Worm (Caenorhabditis elegans) whole organism, young adult: ENCODE data around the gene F25B4.4.

ENCODE experiments used
- B0019.2 ChIP-seq: fragments of 200-800 bp; sonication (Bioruptor generic); conservative IDR thresholded peaks from 2 replicates; pipeline ENCODE4 v1.3.6; 2022; ENCODE audit warnings: missing genetic modification reagents, missing genetic modification characterization, missing compliant biosample characterization
- B0035.1 ChIP-seq: sonication (generic microtip); optimal IDR thresholded peaks from 2 replicates; lab custom pipeline; 2016; ENCODE audit warnings: missing genetic modification characterization, mild to moderate bottlenecking, missing compliant biosample characterization, missing genotype, missing genetic modification reagents
- C06A6.2 ChIP-seq: fragments of 200-800 bp; sonication (Bioruptor generic); conservative IDR thresholded peaks from 2 replicates; pipeline ENCODE4 v1.3.6; 2022; ENCODE audit warnings: missing genetic modification characterization, missing compliant biosample characterization
- C17E4.6 ChIP-seq: fragments of 200-800 bp; sonication (Bioruptor generic); IDR thresholded peaks from 2 replicates; pipeline ENCODE4 v1.3.6; 2022; ENCODE audit warnings: missing genetic modification reagents, missing genetic modification characterization, missing compliant biosample characterization
- F33H1.4 ChIP-seq: fragments of 200-800 bp; sonication (Bioruptor generic); IDR thresholded peaks from 2 replicates; pipeline ENCODE4 v1.3.6; 2022; ENCODE audit warnings: missing genetic modification reagents, missing genetic modification characterization, missing compliant biosample characterization
- K11D2.4 ChIP-seq: fragments of 200-800 bp; sonication (Bioruptor generic); IDR thresholded peaks from 2 replicates; pipeline ENCODE4 v1.3.6; 2022; ENCODE audit warnings: missing genetic modification reagents, missing genetic modification characterization, missing compliant biosample characterization
- Y53F4B.3 ChIP-seq: fragments of 200-800 bp; sonication (Bioruptor generic); IDR thresholded peaks from 2 replicates; pipeline ENCODE4 v1.3.6; 2022; ENCODE audit warnings: missing genetic modification reagents, missing genetic modification characterization, missing compliant biosample characterization
- Y53G8AR.9 ChIP-seq: fragments of 200-800 bp; sonication (Bioruptor generic); conservative IDR thresholded peaks from 2 replicates; pipeline ENCODE4 v1.3.6; 2022; ENCODE audit warnings: missing genetic modification reagents, missing genetic modification characterization, missing compliant biosample characterization
- Y67H2A.10 ChIP-seq: fragments of 200-800 bp; sonication (Bioruptor generic); conservative IDR thresholded peaks from 2 replicates; pipeline ENCODE4 v1.3.6; 2022; ENCODE audit warnings: missing genetic modification reagents, missing genetic modification characterization, missing compliant biosample characterization
- akir-1 ChIP-seq: fragments of 200-800 bp; sonication (Bioruptor generic); optimal IDR thresholded peaks from 2 replicates; lab custom pipeline; 2018; ENCODE audit warnings: mild to moderate bottlenecking, missing genetic modification characterization, moderate library complexity, missing compliant biosample characterization
- aptf-2 ChIP-seq: fragments of 200-800 bp; sonication (Bioruptor generic); conservative IDR thresholded peaks from 2 replicates; pipeline ENCODE4 v1.3.6; 2022; ENCODE audit warnings: missing genetic modification reagents, missing genetic modification characterization, missing compliant biosample characterization
- atf-7 ChIP-seq: sonication (generic microtip); optimal IDR thresholded peaks from 2 replicates; lab custom pipeline; 2017; ENCODE audit warnings: mild to moderate bottlenecking, missing genetic modification characterization, missing compliant biosample characterization
- attf-6 ChIP-seq: fragments of 200-800 bp; sonication (Bioruptor generic); IDR thresholded peaks from 2 replicates; pipeline ENCODE4 v1.3.6; 2022; ENCODE audit warnings: missing genetic modification reagents, missing genetic modification characterization, missing compliant biosample characterization
- bed-1 ChIP-seq: fragments of 200-800 bp; sonication (Bioruptor generic); IDR thresholded peaks from 2 replicates; pipeline ENCODE4 v1.3.6; 2022; ENCODE audit warnings: missing genetic modification reagents, missing genetic modification characterization, missing compliant biosample characterization
- ceh-100 ChIP-seq: fragments of 200-800 bp; sonication (Bioruptor generic); IDR thresholded peaks from 2 replicates; pipeline ENCODE4 v1.3.6; 2022; ENCODE audit warnings: missing genetic modification reagents, missing genetic modification characterization, missing compliant biosample characterization
- ceh-40 ChIP-seq: fragments of 200-800 bp; sonication (Bioruptor generic); IDR thresholded peaks from 2 replicates; pipeline ENCODE4 v1.3.6; 2022; ENCODE audit warnings: missing genetic modification characterization, missing compliant biosample characterization
- ceh-91 ChIP-seq: fragments of 200-800 bp; sonication (Bioruptor generic); IDR thresholded peaks from 2 replicates; pipeline ENCODE4 v1.3.6; 2022; ENCODE audit warnings: missing genetic modification reagents, missing genetic modification characterization, missing compliant biosample characterization
- dox-1 ChIP-seq: fragments of 200-800 bp; sonication (Bioruptor generic); IDR thresholded peaks from 2 replicates; pipeline ENCODE4 v1.3.6; 2022; ENCODE audit warnings: missing genetic modification reagents, missing genetic modification characterization, missing compliant biosample characterization
- dpff-1 ChIP-seq: sonication (generic microtip); optimal IDR thresholded peaks from 2 replicates; lab custom pipeline; 2017; ENCODE audit warnings: mild to moderate bottlenecking, missing genetic modification characterization, missing compliant biosample characterization
- dpl-1 ChIP-seq: fragments of 150-350 bp; optimal IDR thresholded peaks from 2 replicates; lab custom pipeline; 2014; ENCODE audit warnings: missing biosample characterization, missing genetic modification reagents, missing genetic modification characterization
- egl-44 ChIP-seq: fragments of 200-800 bp; sonication (Bioruptor generic); IDR thresholded peaks from 2 replicates; pipeline ENCODE4 v1.3.6; 2022; ENCODE audit warnings: missing genetic modification reagents, missing genetic modification characterization, missing compliant biosample characterization
- egrh-3 ChIP-seq: fragments of 200-800 bp; sonication (Bioruptor generic); IDR thresholded peaks from 2 replicates; pipeline ENCODE4 v1.3.6; 2022; ENCODE audit warnings: missing genetic modification reagents, missing genetic modification characterization, missing compliant biosample characterization
- hlh-26 ChIP-seq: fragments of 200-800 bp; sonication (Bioruptor generic); conservative IDR thresholded peaks from 2 replicates; pipeline ENCODE4 v1.3.6; 2022; ENCODE audit warnings: missing genetic modification reagents, missing genetic modification characterization, missing compliant biosample characterization
- hmg-20 ChIP-seq: fragments of 200-800 bp; sonication (Bioruptor generic); IDR thresholded peaks from 2 replicates; pipeline ENCODE4 v1.3.6; 2022; ENCODE audit warnings: missing genetic modification reagents, missing genetic modification characterization, missing compliant biosample characterization
- hrde-1 ChIP-seq: sonication (generic microtip); optimal IDR thresholded peaks from 2 replicates; lab custom pipeline; 2016; ENCODE audit warnings: missing genetic modification characterization, mild to moderate bottlenecking, missing compliant biosample characterization, moderate library complexity, missing genotype, missing genetic modification reagents, borderline replicate concordance
- hsf-1 ChIP-seq: fragments of 200-800 bp; sonication (Bioruptor generic); IDR thresholded peaks from 2 replicates; pipeline ENCODE4 v1.3.6; 2022; ENCODE audit warnings: missing genetic modification reagents, missing genetic modification characterization, missing compliant biosample characterization
- let-607 ChIP-seq, 2 experiments: fragments of 200-800 bp in 1 of 2; sonication (Bioruptor generic) in 1 of 2; sonication (generic microtip) in 1 of 2; optimal IDR thresholded peaks; 2 replicates each; lab custom pipeline; 2016 to 2018; ENCODE audit warnings: mild to moderate bottlenecking in 2 of 2, missing compliant biosample characterization in 2 of 2, missing genetic modification characterization in 2 of 2, moderate library complexity in 2 of 2, missing genotype in 1 of 2
- lin-35 ChIP-seq, 3 experiments: fragments of 150-350 bp in 2 of 3; sonication (generic microtip) in 1 of 3; optimal IDR thresholded peaks; 2 replicates each; lab custom pipeline; 2014 to 2018; ENCODE audit warnings: missing biosample characterization in 3 of 3, missing genetic modification characterization in 3 of 3, missing genetic modification reagents in 3 of 3
- lin-40 ChIP-seq: sonication (generic microtip); optimal IDR thresholded peaks from 2 replicates; lab custom pipeline; 2016; ENCODE audit warnings: missing genetic modification characterization, mild to moderate bottlenecking, missing compliant biosample characterization, missing genotype, missing genetic modification reagents
- lsl-1 ChIP-seq: fragments of 200-800 bp; sonication (Bioruptor generic); optimal IDR thresholded peaks from 2 replicates; lab custom pipeline; 2018; ENCODE audit warnings: mild to moderate bottlenecking, missing genetic modification characterization, moderate library complexity, missing compliant biosample characterization
- madf-10 ChIP-seq: sonication (generic microtip); optimal IDR thresholded peaks from 2 replicates; lab custom pipeline; 2016; ENCODE audit warnings: mild to moderate bottlenecking, missing genetic modification characterization, missing compliant biosample characterization
- madf-3 ChIP-seq: fragments of 200-800 bp; sonication (Bioruptor generic); IDR thresholded peaks from 2 replicates; pipeline ENCODE4 v1.3.6; 2022; ENCODE audit warnings: missing genetic modification reagents, missing genetic modification characterization, missing compliant biosample characterization
- madf-8 ChIP-seq: fragments of 200-800 bp; sonication (Bioruptor generic); conservative IDR thresholded peaks from 2 replicates; pipeline ENCODE4 v1.3.6; 2022; ENCODE audit warnings: missing genetic modification reagents, missing genetic modification characterization, missing compliant biosample characterization
- mes-4 ChIP-seq: sonication (generic microtip); optimal IDR thresholded peaks from 2 replicates; lab custom pipeline; 2016; ENCODE audit warnings: missing genotype, missing genetic modification characterization, missing compliant biosample characterization
- mxl-1 ChIP-seq: sonication (generic microtip); optimal IDR thresholded peaks from 2 replicates; lab custom pipeline; 2016; ENCODE audit warnings: missing genetic modification characterization, missing compliant biosample characterization
- nfya-2 ChIP-seq: fragments of 200-800 bp; sonication (Bioruptor generic); IDR thresholded peaks from 2 replicates; pipeline ENCODE4 v1.3.6; 2022; ENCODE audit warnings: missing genetic modification reagents, missing genetic modification characterization, missing compliant biosample characterization
- nhr-80 ChIP-seq: sonication (generic microtip); optimal IDR thresholded peaks from 2 replicates; lab custom pipeline; 2016; ENCODE audit warnings: missing genetic modification characterization, missing compliant biosample characterization
- nhr-90 ChIP-seq: sonication (generic microtip); optimal IDR thresholded peaks from 2 replicates; lab custom pipeline; 2016; ENCODE audit warnings: missing genotype, mild to moderate bottlenecking, missing genetic modification characterization, missing compliant biosample characterization
- rcor-1 ChIP-seq: fragments of 200-800 bp; sonication (Bioruptor generic); IDR thresholded peaks from 2 replicates; pipeline ENCODE4 v1.3.6; 2022; ENCODE audit warnings: missing genetic modification reagents, missing genetic modification characterization, missing compliant biosample characterization
- sdz-38 ChIP-seq: sonication (generic microtip); optimal IDR thresholded peaks from 2 replicates; lab custom pipeline; 2016; ENCODE audit warnings: missing genotype, missing genetic modification characterization, missing compliant biosample characterization
- sea-2 ChIP-seq: fragments of 200-800 bp; sonication (Bioruptor generic); IDR thresholded peaks from 2 replicates; pipeline ENCODE4 v1.3.6; 2022; ENCODE audit warnings: missing genetic modification characterization, missing compliant biosample characterization
- snpc-1.1 ChIP-seq: sonication (generic microtip); optimal IDR thresholded peaks from 2 replicates; lab custom pipeline; 2017; ENCODE audit warnings: missing genetic modification characterization, mild to moderate bottlenecking, missing compliant biosample characterization, antibody characterized with exemption, moderate library complexity, missing genotype, missing genetic modification reagents; ENCODE audit not compliant: insufficient read depth
- snpc-4 ChIP-seq, 5 experiments: fragments of 150-350 bp in 1 of 5; sonication (generic microtip) in 4 of 5; optimal IDR thresholded peaks; 2 replicates each; lab custom pipeline; 2014 to 2018; ENCODE audit warnings: missing genetic modification characterization in 5 of 5, missing biosample characterization in 3 of 5, antibody characterized with exemption in 2 of 5, mild to moderate bottlenecking in 2 of 5, missing compliant biosample characterization in 2 of 5, missing genotype in 2 of 5, moderate library complexity in 2 of 5, missing genetic modification reagents in 1 of 5
- sptf-2 ChIP-seq: fragments of 200-800 bp; sonication (Bioruptor generic); optimal IDR thresholded peaks from 2 replicates; lab custom pipeline; 2018; ENCODE audit warnings: mild to moderate bottlenecking, missing genetic modification characterization, missing compliant biosample characterization
- tbp1 ChIP-seq: fragments of 200-800 bp; sonication (Bioruptor generic); optimal IDR thresholded peaks from 2 replicates; lab custom pipeline; 2018; ENCODE audit warnings: mild to moderate bottlenecking, missing genetic modification characterization, missing compliant biosample characterization
- zfh-2 ChIP-seq: fragments of 200-800 bp; sonication (Bioruptor generic); conservative IDR thresholded peaks from 2 replicates; pipeline ENCODE4 v1.3.6; 2022; ENCODE audit warnings: missing genetic modification reagents, missing genetic modification characterization, missing compliant biosample characterization
- ztf-18 ChIP-seq: sonication (generic microtip); optimal IDR thresholded peaks from 2 replicates; lab custom pipeline; 2016; ENCODE audit warnings: missing genotype, mild to moderate bottlenecking, missing genetic modification characterization, missing compliant biosample characterization
- ztf-26 ChIP-seq: sonication (generic microtip); optimal IDR thresholded peaks from 2 replicates; lab custom pipeline; 2017; ENCODE audit warnings: missing genetic modification characterization, missing compliant biosample characterization

The F25B4.4 gene

ce11 chrV:5684534-5684933, at the start of gene F25B4.4, which contains the start of gene hmgs-1:
TSS of gene F25B4.4 (plus strand) at chrV:5684873.
TSS of gene hmgs-1 (minus strand) at chrV:5684589.
- TF ChIP-seq nhr-80 (tag; lab: Kevin White, UChicago), result peak; percentile 6
- no peak for TF ChIP-seq bed-1
- peak; percentile 98 for TF ChIP-seq F33H1.4 (GFP tag; lab: Robert Waterston, UW)
- TF ChIP-seq lsl-1 (GFP tag; lab: Kevin White, UChicago), result peak; percentile 65
- TF ChIP-seq B0019.2, result peak; percentile 86
- no peak for TF ChIP-seq akir-1 (GFP tag; lab: Kevin White, UChicago)
- TF ChIP-seq ztf-18 (tag; lab: Kevin White, UChicago), result peak; percentile 38
- TF ChIP-seq zfh-2 (GFP tag; lab: Robert Waterston, UW), result no peak
- TF ChIP-seq madf-8 (GFP tag; lab: Robert Waterston, UW), result peak; percentile 58
- no peak for TF ChIP-seq mes-4 (tag; lab: Kevin White, UChicago)
- TF ChIP-seq egl-44 (GFP tag; lab: Robert Waterston, UW), result no peak
- TF ChIP-seq Y53F4B.3 (GFP tag; lab: Robert Waterston, UW), result no peak
- TF ChIP-seq dpl-1 (GFP tag; lab: Kevin White, UChicago), result peak; percentile 43
- no peak for TF ChIP-seq K11D2.4 (GFP tag; lab: Robert Waterston, UW)
- TF ChIP-seq hsf-1, result peak; percentile 27; the same call in 1 of the 2 replicates
- TF ChIP-seq ceh-100 (GFP tag; lab: Robert Waterston, UW), result 0 out of 2 replicates have a peak, but pooled peaks have one; percentile 21
- TF ChIP-seq rcor-1, result peak; percentile 78
- TF ChIP-seq tbp1 (GFP tag; lab: Kevin White, UChicago), result peak; percentile 66
- TF ChIP-seq snpc-1.1 (tag; lab: Kevin White, UChicago), result no peak
- TF ChIP-seq sptf-2 (GFP tag; lab: Kevin White, UChicago), result no peak
- no peak for TF ChIP-seq attf-6
- no peak for TF ChIP-seq atf-7 (tag; lab: Kevin White, UChicago)
- no peak for TF ChIP-seq sea-2 (GFP tag; lab: Robert Waterston, UW)
- TF ChIP-seq lin-35 (GFP tag; optimal IDR thresholded peaks at IDR 0.05; lab: Kevin White, UChicago), result peak in 2 of 3 experiments; percentile 39 to 85
- peak; percentile 85 for TF ChIP-seq dox-1 (GFP tag; lab: Robert Waterston, UW)
- no peak for TF ChIP-seq hrde-1
- TF ChIP-seq hmg-20 (GFP tag; lab: Robert Waterston, UW), result peak; percentile 47; the same call in 1 of the 2 replicates
- no peak for TF ChIP-seq hlh-26 (GFP tag; lab: Robert Waterston, UW)
- peak; percentile 42 for TF ChIP-seq egrh-3 (GFP tag; lab: Robert Waterston, UW)
- no peak for TF ChIP-seq ztf-26 (tag; lab: Kevin White, UChicago)
- TF ChIP-seq snpc-4 (GFP tag; optimal IDR thresholded peaks at IDR 0.05; lab: Kevin White, UChicago), result peak; percentile 48
- peak; percentile 15 to 69 (median 47) for TF ChIP-seq snpc-4 (tag; optimal IDR thresholded peaks at IDR 0.05; lab: Kevin White, UChicago)
- no peak for TF ChIP-seq dpff-1 (tag; lab: Kevin White, UChicago)
- no peak for TF ChIP-seq aptf-2 (GFP tag; lab: Robert Waterston, UW)
- TF ChIP-seq madf-3 (GFP tag; lab: Robert Waterston, UW), result 0 out of 2 replicates have a peak, but pooled peaks have one; percentile 30
- no peak for TF ChIP-seq B0035.1 (tag; lab: Kevin White, UChicago)
- TF ChIP-seq madf-10, result peak; percentile 8
- TF ChIP-seq lin-40, result peak; percentile 84
- no peak for TF ChIP-seq nfya-2 (GFP tag; lab: Robert Waterston, UW)
- no peak for TF ChIP-seq C17E4.6 (GFP tag; lab: Robert Waterston, UW)
- no peak for TF ChIP-seq nhr-90 (tag; lab: Kevin White, UChicago)
- TF ChIP-seq sdz-38, result no peak
- no peak for TF ChIP-seq Y67H2A.10 (GFP tag; lab: Robert Waterston, UW)
- peak; percentile 56; the same call in 1 of the 2 replicates for TF ChIP-seq Y53G8AR.9 (GFP tag; lab: Robert Waterston, UW)
- TF ChIP-seq let-607 (tag; optimal IDR thresholded peaks at IDR 0.05; lab: Kevin White, UChicago), result peak in 1 of 2 experiments; percentile 10
- TF ChIP-seq ceh-91, result peak; percentile 75
- TF ChIP-seq mxl-1, result no peak
- peak; percentile 50; the same call in 1 of the 2 replicates for TF ChIP-seq C06A6.2 (GFP tag; lab: Robert Waterston, UW)
- no peak for TF ChIP-seq ceh-40 (GFP tag; lab: Robert Waterston, UW)
